Worm (Caenorhabditis elegans) whole organism, early embryonic: ENCODE results near the gene F56C9.6.

ENCODE experiments used
- ama-1 ChIP-seq: fragments of 150-350 bp; optimal IDR thresholded peaks from 2 replicates; lab custom pipeline; 2014
- pes-1 ChIP-seq: fragments of 200-800 bp; sonication (Bioruptor generic); IDR thresholded peaks from 2 replicates; pipeline ENCODE4 v1.3.6; 2022; ENCODE audit warnings: missing genetic modification reagents, missing genetic modification characterization, missing compliant biosample characterization
- tbx-11 ChIP-seq: fragments of 200-800 bp; sonication (Bioruptor generic); IDR thresholded peaks from 2 replicates; pipeline ENCODE4 v1.3.6; 2022; ENCODE audit warnings: missing genetic modification characterization, missing compliant biosample characterization

DNA sequence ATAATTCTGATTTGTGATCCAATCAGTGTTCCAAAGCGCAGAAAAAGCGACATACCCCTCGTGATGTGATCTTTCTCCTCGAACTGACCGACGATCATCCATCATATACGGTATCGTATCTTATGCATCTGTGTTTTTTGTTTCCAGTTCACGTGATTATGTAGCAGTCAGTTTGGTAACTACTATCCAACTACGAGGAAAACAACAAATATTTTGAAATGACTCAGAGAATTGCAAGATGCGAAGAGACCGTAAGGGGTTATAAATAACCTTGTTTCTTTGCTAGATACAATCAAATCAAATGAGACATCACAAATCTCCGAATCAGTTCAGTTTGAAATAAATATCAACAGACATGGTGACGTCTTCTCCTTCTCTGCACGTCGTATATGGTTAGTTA is 10.4 kb downstream of the F56C9.6 start:
- TF ChIP-seq pes-1 (GFP tag; lab: Robert Waterston, UW), result no peak
- TF ChIP-seq tbx-11 (GFP tag; lab: Robert Waterston, UW), result no peak
- TF ChIP-seq ama-1 (lab: Kevin White, UChicago), result no peak
